Worm (Caenorhabditis elegans): ENCODE data around the gene fbxa-224.

DNA sequence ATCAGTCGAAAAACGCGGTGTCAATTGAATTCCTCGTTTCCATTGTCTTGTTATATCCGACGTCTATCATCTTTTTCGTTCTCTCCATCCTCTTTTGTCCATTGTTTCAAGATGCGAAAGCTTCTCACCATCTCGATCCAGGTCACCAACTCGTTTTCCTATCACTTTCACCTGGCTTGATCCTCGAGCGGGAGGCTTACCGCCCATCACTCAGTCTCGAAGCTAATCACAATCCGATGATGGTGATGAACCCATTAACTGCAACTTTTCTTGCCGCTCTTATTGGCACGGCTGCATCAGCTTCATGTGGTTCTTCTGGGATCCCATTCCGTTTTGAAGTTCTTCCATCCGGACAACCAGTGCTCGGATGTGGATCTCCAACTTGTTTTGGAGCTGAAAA, 17.0 kb downstream of the fbxa-224 start, which contains the start of gene wrt-1:
- TF ChIP-seq aly-1 (tag; optimal IDR thresholded peaks at IDR 0.05) = no peak
- no peak for TF ChIP-seq ama-1 (optimal IDR thresholded peaks at IDR 0.05)
- TF ChIP-seq hmbx-1 (tag; optimal IDR thresholded peaks at IDR 0.05) = no peak
- TF ChIP-seq tbx-11 (GFP tag; IDR thresholded peaks at IDR 0.05) = no peak
- no peak for TF ChIP-seq B0310.2 (tag; optimal IDR thresholded peaks at IDR 0.05)
- no peak for TF ChIP-seq pes-1 (GFP tag; IDR thresholded peaks at IDR 0.05)
- no peak for TF ChIP-seq flt-1 (GFP tag; IDR thresholded peaks at IDR 0.05)
- TF ChIP-seq tra-4 (tag; optimal IDR thresholded peaks at IDR 0.05) = no peak
- no peak for TF ChIP-seq ceh-36 (tag; optimal IDR thresholded peaks at IDR 0.05)
- no peak for TF ChIP-seq sea-1 (GFP tag; conservative IDR thresholded peaks at IDR 0.05)
- no peak for TF ChIP-seq ceh-13 (GFP tag; optimal IDR thresholded peaks at IDR 0.05)

Data from whole organism, early embryonic.